Worm (Caenorhabditis elegans) whole organism, L4 larva: Measurements from ENCODE around the gene unc-24.

Experiments used
- F26F4.8 ChIP-seq: fragments of 200-800 bp; sonication (Bioruptor generic); conservative IDR thresholded peaks from 2 replicates; pipeline ENCODE4 v1.3.6; 2022; ENCODE audit warnings: missing genetic modification characterization, missing compliant biosample characterization
- F49E8.2 ChIP-seq: sonication (generic microtip); optimal IDR thresholded peaks from 2 replicates; lab custom pipeline; 2016; ENCODE audit warnings: missing compliant biosample characterization, mild to moderate bottlenecking, missing genetic modification characterization, borderline replicate concordance
- T20F7.1 ChIP-seq: fragments of 200-800 bp; sonication (Bioruptor generic); optimal IDR thresholded peaks from 2 replicates; lab custom pipeline; 2018; ENCODE audit warnings: mild to moderate bottlenecking, missing genetic modification characterization, missing compliant biosample characterization
- T26A8.4 ChIP-seq: fragments of 200-800 bp; sonication (Bioruptor generic); IDR thresholded peaks from 2 replicates; pipeline ENCODE4 v1.3.6; 2022; ENCODE audit warnings: missing genetic modification characterization, missing compliant biosample characterization
- Y105C5A.15 ChIP-seq: fragments of 200-800 bp; sonication (Bioruptor generic); IDR thresholded peaks from 2 replicates; pipeline ENCODE4 v1.3.6; 2022; ENCODE audit warnings: missing genetic modification characterization, missing compliant biosample characterization
- Y75B8A.6 ChIP-seq: fragments of 200-800 bp; sonication (Bioruptor generic); IDR thresholded peaks from 2 replicates; pipeline ENCODE4 v1.3.6; 2022; ENCODE audit warnings: missing genetic modification reagents, missing genetic modification characterization, missing compliant biosample characterization
- aha-1 ChIP-seq: fragments of 150-350 bp; peaks from one replicate; lab custom pipeline; 2014; ENCODE audit warnings: missing biosample characterization, missing genetic modification characterization
- aly-2 ChIP-seq: sonication (generic microtip); optimal IDR thresholded peaks from 2 replicates; lab custom pipeline; 2018; ENCODE audit warnings: missing biosample characterization, missing genetic modification characterization
- ceh-20 ChIP-seq: fragments of 200-800 bp; sonication (Bioruptor generic); IDR thresholded peaks from 2 replicates; pipeline ENCODE4 v1.3.6; 2022; ENCODE audit warnings: missing genetic modification reagents, missing genetic modification characterization, missing compliant biosample characterization
- ceh-28 ChIP-seq: fragments of 150-350 bp; optimal IDR thresholded peaks from 2 replicates; lab custom pipeline; 2014; ENCODE audit warnings: missing biosample characterization, missing genetic modification reagents, missing genetic modification characterization
- ctbp-1 ChIP-seq: fragments of 200-800 bp; sonication (Bioruptor generic); IDR thresholded peaks from 2 replicates; pipeline ENCODE4 v1.3.6; 2022; ENCODE audit warnings: missing genetic modification reagents, missing genetic modification characterization, missing compliant biosample characterization
- daf-8 ChIP-seq: fragments of 200-800 bp; sonication (Bioruptor generic); IDR thresholded peaks from 2 replicates; pipeline ENCODE4 v1.3.6; 2022; ENCODE audit warnings: missing genetic modification characterization, missing compliant biosample characterization
- dpl-1 ChIP-seq: fragments of 150-350 bp; optimal IDR thresholded peaks from 2 replicates; lab custom pipeline; 2014; ENCODE audit warnings: missing biosample characterization, missing genetic modification reagents, missing genetic modification characterization
- duxl-1 ChIP-seq: sonication (generic microtip); optimal IDR thresholded peaks from 2 replicates; lab custom pipeline; 2016; ENCODE audit warnings: mild to moderate bottlenecking, missing genetic modification characterization, moderate library complexity, missing compliant biosample characterization; ENCODE audit not compliant: poor library complexity
- hif-1 ChIP-seq, 2 experiments: sonication (generic microtip); optimal IDR thresholded peaks; 2 replicates each; lab custom pipeline; 2016 to 2017; ENCODE audit warnings: missing compliant biosample characterization in 2 of 2, missing genetic modification characterization in 2 of 2, missing genetic modification reagents in 2 of 2, missing genotype in 2 of 2, mild to moderate bottlenecking in 1 of 2
- hlh-30 ChIP-seq: sonication (generic microtip); optimal IDR thresholded peaks from 2 replicates; lab custom pipeline; 2017; ENCODE audit warnings: antibody characterized with exemption, mild to moderate bottlenecking, missing genetic modification characterization, missing compliant biosample characterization; ENCODE audit not compliant: insufficient read depth
- hmg-1.1 ChIP-seq: fragments of 200-800 bp; sonication (Bioruptor generic); IDR thresholded peaks from 2 replicates; pipeline ENCODE4 v1.3.6; 2022; ENCODE audit warnings: missing genetic modification reagents, missing genetic modification characterization, missing compliant biosample characterization
- jun-1 ChIP-seq: fragments of 150-350 bp; optimal IDR thresholded peaks from 2 replicates; lab custom pipeline; 2014; ENCODE audit warnings: missing biosample characterization, missing genetic modification reagents, missing genetic modification characterization
- lim-7 ChIP-seq: fragments of 200-800 bp; sonication (Bioruptor generic); IDR thresholded peaks from 2 replicates; pipeline ENCODE4 v1.3.6; 2022; ENCODE audit warnings: missing genetic modification characterization, missing compliant biosample characterization
- lin-38 ChIP-seq: fragments of 200-800 bp; sonication (Bioruptor generic); IDR thresholded peaks from 2 replicates; pipeline ENCODE4 v1.3.6; 2022; ENCODE audit warnings: missing genetic modification reagents, missing genetic modification characterization, missing compliant biosample characterization
- lsy-2 ChIP-seq, 2 experiments: fragments of 150-350 bp in 1 of 2; sonication (generic microtip) in 1 of 2; optimal IDR thresholded peaks; 2 replicates each; lab custom pipeline; 2014 to 2017; ENCODE audit warnings: missing biosample characterization in 2 of 2, missing genetic modification characterization in 2 of 2
- madf-5 ChIP-seq, 2 experiments: fragments of 200-800 bp; sonication (Bioruptor generic); IDR thresholded peaks; 2 replicates each; pipeline ENCODE4 v1.3.6; 2022; ENCODE audit warnings: missing compliant biosample characterization in 2 of 2, missing genetic modification characterization in 2 of 2
- mdl-1 ChIP-seq, 2 experiments: fragments of 150-350 bp in 1 of 2; sonication (generic microtip) in 1 of 2; optimal IDR thresholded peaks; 2 replicates each; lab custom pipeline; 2014 to 2017; ENCODE audit warnings: missing biosample characterization in 2 of 2, missing genetic modification characterization in 2 of 2
- mes-2 ChIP-seq: sonication (generic microtip); optimal IDR thresholded peaks from 2 replicates; lab custom pipeline; 2016; ENCODE audit warnings: missing genotype, mild to moderate bottlenecking, missing genetic modification characterization, missing compliant biosample characterization; ENCODE audit not compliant: poor library complexity, severe bottlenecking
- mxl-3 ChIP-seq: fragments of 200-800 bp; sonication (Bioruptor generic); optimal IDR thresholded peaks from 2 replicates; lab custom pipeline; 2018; ENCODE audit warnings: mild to moderate bottlenecking, missing genetic modification characterization, missing compliant biosample characterization
- nhr-102 ChIP-seq: sonication (generic microtip); optimal IDR thresholded peaks from 2 replicates; lab custom pipeline; 2016; ENCODE audit warnings: mild to moderate bottlenecking, missing genetic modification characterization, moderate library complexity, missing compliant biosample characterization
- nhr-111 ChIP-seq: fragments of 200-800 bp; sonication (Bioruptor generic); optimal IDR thresholded peaks from 2 replicates; lab custom pipeline; 2018; ENCODE audit warnings: mild to moderate bottlenecking, missing genetic modification characterization, missing compliant biosample characterization
- nhr-48 ChIP-seq: sonication (generic microtip); optimal IDR thresholded peaks from 2 replicates; lab custom pipeline; 2016; ENCODE audit warnings: mild to moderate bottlenecking, missing genetic modification characterization, missing compliant biosample characterization
- nhr-76 ChIP-seq: fragments of 150-350 bp; optimal IDR thresholded peaks from 2 replicates; lab custom pipeline; 2014; ENCODE audit warnings: missing biosample characterization, missing genetic modification characterization
- rbr-2 ChIP-seq: sonication (generic microtip); optimal IDR thresholded peaks from 2 replicates; lab custom pipeline; 2016; ENCODE audit warnings: missing genotype, missing genetic modification characterization, missing compliant biosample characterization
- sdz-12 ChIP-seq: fragments of 200-800 bp; sonication (Bioruptor generic); optimal IDR thresholded peaks from 2 replicates; lab custom pipeline; 2018; ENCODE audit warnings: mild to moderate bottlenecking, missing genetic modification characterization, missing compliant biosample characterization
- snpc-1.2 ChIP-seq: fragments of 200-800 bp; sonication (Bioruptor generic); IDR thresholded peaks from 2 replicates; pipeline ENCODE4 v1.3.6; 2022; ENCODE audit warnings: missing genetic modification reagents, missing genetic modification characterization, missing compliant biosample characterization
- unc-130 ChIP-seq: sonication (generic microtip); optimal IDR thresholded peaks from 2 replicates; lab custom pipeline; 2016; ENCODE audit warnings: missing genetic modification reagents, missing genetic modification characterization, missing compliant biosample characterization
- unc-39 ChIP-seq: sonication (generic microtip); optimal IDR thresholded peaks from 2 replicates; lab custom pipeline; 2017; ENCODE audit warnings: missing biosample characterization, missing genetic modification characterization
- unc-62 ChIP-seq, 3 experiments: fragments of 150-350 bp in 1 of 3; sonication (generic microtip); optimal IDR thresholded peaks in 2 of 3; peaks in 1 of 3; 1 replicate in 1 of 3; 2 replicates in 2 of 3; lab custom pipeline; 2014 to 2017; ENCODE audit warnings: missing biosample characterization in 3 of 3, missing genetic modification characterization in 3 of 3, missing genetic modification reagents in 3 of 3, missing genotype in 1 of 3
- vab-7 ChIP-seq: fragments of 200-800 bp; sonication (Bioruptor generic); IDR thresholded peaks from 2 replicates; pipeline ENCODE4 v1.3.6; 2022; ENCODE audit warnings: missing genetic modification reagents, missing genetic modification characterization, missing compliant biosample characterization
- zfp-2 ChIP-seq: sonication (generic microtip); optimal IDR thresholded peaks from 2 replicates; lab custom pipeline; 2016; ENCODE audit warnings: mild to moderate bottlenecking, missing genetic modification characterization, missing compliant biosample characterization
- zip-2 ChIP-seq: fragments of 150-350 bp; optimal IDR thresholded peaks from 2 replicates; lab custom pipeline; 2014; ENCODE audit warnings: missing biosample characterization, missing genetic modification characterization
- ztf-11 ChIP-seq: fragments of 150-350 bp; optimal IDR thresholded peaks from 2 replicates; lab custom pipeline; 2014; ENCODE audit warnings: missing biosample characterization, missing genetic modification characterization

unc-24 gene

DNA sequence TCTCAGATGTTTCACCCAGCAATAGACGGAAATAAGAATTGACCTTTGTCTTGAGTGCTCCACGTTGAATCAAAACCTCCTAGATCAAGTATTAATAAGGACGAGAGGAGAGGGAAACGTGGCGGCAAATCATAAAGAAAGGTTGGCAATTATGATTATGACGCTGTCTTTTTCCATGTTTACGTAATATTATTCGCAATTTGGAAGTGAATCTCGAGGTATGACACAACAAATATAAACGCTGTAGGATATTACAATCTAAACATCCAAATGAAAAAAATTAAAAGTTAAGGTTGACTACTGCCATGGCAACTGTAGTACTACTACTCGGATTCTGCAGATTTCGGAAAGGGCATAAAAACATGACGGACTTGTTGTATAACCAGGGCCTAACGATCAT, 26.5 kb downstream of the unc-24 start:
- TF ChIP-seq vab-7 (GFP tag; lab: Robert Waterston, UW): no peak
- no peak for TF ChIP-seq T20F7.1 (GFP tag; lab: Kevin White, UChicago)
- TF ChIP-seq hif-1 (tag; optimal IDR thresholded peaks at IDR 0.05; lab: Kevin White, UChicago): no peak
- no peak for TF ChIP-seq hmg-1.1 (GFP tag; lab: Robert Waterston, UW)
- no peak for TF ChIP-seq rbr-2 (tag; lab: Kevin White, UChicago)
- no peak for TF ChIP-seq duxl-1
- no peak for TF ChIP-seq nhr-76 (tag; lab: Kevin White, UChicago)
- no peak for TF ChIP-seq lim-7 (GFP tag; lab: Robert Waterston, UW)
- TF ChIP-seq mdl-1 (tag; optimal IDR thresholded peaks at IDR 0.05; lab: Kevin White, UChicago): no peak
- no peak for TF ChIP-seq T26A8.4 (GFP tag; lab: Robert Waterston, UW)
- no peak for TF ChIP-seq zip-2 (tag; lab: Kevin White, UChicago)
- no peak for TF ChIP-seq ztf-11 (tag; lab: Kevin White, UChicago)
- no peak for TF ChIP-seq ceh-20 (GFP tag; lab: Robert Waterston, UW)

DNA sequence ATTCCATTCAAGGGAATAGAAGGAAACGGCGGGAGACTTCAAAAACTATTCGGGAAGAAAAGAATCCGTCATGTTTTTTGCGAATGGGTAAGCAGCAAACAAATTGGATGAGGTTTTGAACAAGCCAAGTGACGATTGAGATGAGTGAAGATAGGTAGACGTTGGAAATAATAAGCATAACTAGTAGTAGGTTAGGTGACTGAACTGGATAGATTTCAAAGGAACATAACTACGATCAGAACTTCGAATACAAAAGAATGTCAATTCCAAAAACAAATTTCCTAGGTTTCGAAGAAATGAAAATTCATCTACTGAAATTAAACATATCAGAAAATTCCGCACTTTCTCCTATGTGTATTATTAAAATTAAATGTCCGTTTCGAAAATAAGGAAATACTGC, 27.9 kb downstream of the unc-24 start:
- TF ChIP-seq aha-1 (peak; percentile 92), unc-39 (tag; lab: Kevin White, UChicago) (no peak)

DNA sequence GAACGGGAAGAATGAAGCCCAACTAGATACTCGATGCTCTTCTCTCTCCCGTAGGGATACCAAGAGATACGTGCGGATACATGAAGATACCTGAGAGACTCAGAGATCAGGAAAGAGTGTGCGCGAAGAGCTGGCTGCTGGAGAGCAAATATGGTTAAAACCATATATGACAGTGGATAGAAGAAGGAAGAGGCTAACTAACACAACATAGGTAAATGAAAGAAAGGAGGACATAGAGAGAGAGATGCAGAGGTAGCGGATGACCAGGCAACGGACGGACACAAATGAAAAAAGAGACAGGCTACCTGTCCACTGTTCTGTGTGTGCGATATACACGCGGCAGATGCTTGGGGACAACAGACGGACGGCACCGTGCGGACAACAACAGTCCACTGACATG, 28.5 kb downstream of the unc-24 start:
- TF ChIP-seq F49E8.2 (tag; lab: Kevin White, UChicago) (no peak), unc-62 (GFP tag; optimal IDR thresholded peaks at IDR 0.05 in 1 of 2; lab: Kevin White, UChicago) (peak in 1 of 2 experiments; percentile 93), unc-62 (tag; optimal IDR thresholded peaks at IDR 0.05; lab: Kevin White, UChicago) (no peak), ceh-28 (tag; lab: Kevin White, UChicago) (no peak), mxl-3 (peak; percentile 10)

DNA sequence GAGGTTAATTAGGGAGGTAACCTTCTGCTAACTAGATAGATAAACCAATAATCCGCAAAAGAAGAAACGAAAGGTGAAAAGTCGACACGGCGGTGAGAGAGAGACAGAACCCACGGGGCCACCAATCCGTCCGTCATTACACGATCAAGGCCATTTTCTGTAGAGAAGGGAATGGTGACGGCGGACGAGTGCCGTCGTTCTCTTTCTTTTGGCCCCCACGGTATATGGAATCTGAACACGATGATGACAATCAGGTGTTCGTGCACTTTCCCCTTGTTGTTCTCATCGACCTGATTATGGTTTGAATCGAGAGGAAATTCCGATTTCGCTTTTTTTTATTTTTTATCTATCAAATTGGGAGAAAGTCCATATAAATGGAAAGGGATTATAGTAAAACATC, 29.7 kb downstream of the unc-24 start:
- TF ChIP-seq aha-1: peak; percentile 88
- no peak for TF ChIP-seq jun-1
- TF ChIP-seq mxl-3: peak; percentile 49
- TF ChIP-seq Y105C5A.15 (GFP tag; lab: Robert Waterston, UW): no peak
- no peak for TF ChIP-seq sdz-12 (GFP tag; lab: Kevin White, UChicago)
- TF ChIP-seq vab-7 (GFP tag; lab: Robert Waterston, UW): no peak
- TF ChIP-seq lin-38 (GFP tag; lab: Robert Waterston, UW): no peak
- peak in 1 of 2 experiments; percentile 14 for TF ChIP-seq mdl-1 (tag; optimal IDR thresholded peaks at IDR 0.05; lab: Kevin White, UChicago)
- peak in 1 of 2 experiments; percentile 47 for TF ChIP-seq unc-62 (GFP tag; optimal IDR thresholded peaks at IDR 0.05 in 1 of 2; lab: Kevin White, UChicago)
- TF ChIP-seq unc-62 (tag; optimal IDR thresholded peaks at IDR 0.05; lab: Kevin White, UChicago): no peak
- TF ChIP-seq madf-5 (GFP tag; IDR thresholded peaks at IDR 0.05; lab: Robert Waterston, UW): 0 out of 4 replicates have a peak, but pooled peaks of 1 of the 2 experiments have one; percentile 4
- TF ChIP-seq, all 104 proteins: peak for 5

DNA sequence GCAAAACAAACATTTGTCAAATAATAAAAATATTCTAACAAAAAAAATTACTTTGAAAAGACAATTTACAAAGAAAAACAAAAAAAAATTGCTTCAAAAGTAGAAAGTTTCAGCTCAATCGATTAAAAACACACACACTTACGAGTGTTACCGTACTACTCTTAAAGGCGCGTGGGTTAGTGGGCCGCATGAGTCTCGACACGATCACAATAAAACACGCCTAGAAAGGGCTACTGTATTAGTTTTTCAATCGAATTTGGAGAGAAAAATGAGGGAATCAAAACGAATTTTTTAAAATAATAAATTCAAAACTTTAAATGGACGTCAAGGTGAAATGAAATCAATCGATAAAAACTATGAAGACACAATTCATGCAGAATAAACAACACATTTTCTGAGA, 30.9 kb downstream of the unc-24 start:
- peak; percentile 7 for TF ChIP-seq unc-130 (GFP tag; lab: Kevin White, UChicago)
- no peak for TF ChIP-seq hlh-30 (tag; lab: Kevin White, UChicago)
- TF ChIP-seq nhr-111 (GFP tag; lab: Kevin White, UChicago): no peak
- no peak for TF ChIP-seq daf-8 (GFP tag; lab: Robert Waterston, UW)
- no peak for TF ChIP-seq ctbp-1 (GFP tag; lab: Robert Waterston, UW)
- TF ChIP-seq dpl-1 (GFP tag; lab: Kevin White, UChicago): no peak
- no peak for TF ChIP-seq F26F4.8 (GFP tag; lab: Robert Waterston, UW)
- no peak for TF ChIP-seq nhr-102
- no peak for TF ChIP-seq nhr-48 (tag; lab: Kevin White, UChicago)
- TF ChIP-seq Y75B8A.6 (GFP tag; lab: Robert Waterston, UW): no peak
- no peak for TF ChIP-seq mes-2 (tag; lab: Kevin White, UChicago)
- TF ChIP-seq aly-2 (tag; lab: Kevin White, UChicago): no peak
- TF ChIP-seq snpc-1.2: no peak
- TF ChIP-seq lsy-2 (tag; optimal IDR thresholded peaks at IDR 0.05; lab: Kevin White, UChicago): peak in 1 of 2 experiments; percentile 42
- TF ChIP-seq zfp-2 (tag; lab: Kevin White, UChicago): no peak
- TF ChIP-seq lin-38 (GFP tag; lab: Robert Waterston, UW): peak; percentile 23; the same call in 1 of the 2 replicates
- no peak for TF ChIP-seq ceh-28 (tag; lab: Kevin White, UChicago)
- TF ChIP-seq, all 104 proteins: peak for 3
